Fruit fly (Drosophila melanogaster): Measurements from ENCODE around the gene Fpgs2.

The Fpgs2 gene

dm6 chr2L:3872283-3872682, 41.8 kb downstream of the Fpgs2 start, which contains the start of gene CG31957 (continued):
- TF ChIP-seq CG17829 (tag; optimal IDR thresholded peaks at IDR 0.05) (peak; percentile 50), CG30403 (GFP tag; optimal IDR thresholded peaks at IDR 0.05) (peak; percentile 69)

DNA sequence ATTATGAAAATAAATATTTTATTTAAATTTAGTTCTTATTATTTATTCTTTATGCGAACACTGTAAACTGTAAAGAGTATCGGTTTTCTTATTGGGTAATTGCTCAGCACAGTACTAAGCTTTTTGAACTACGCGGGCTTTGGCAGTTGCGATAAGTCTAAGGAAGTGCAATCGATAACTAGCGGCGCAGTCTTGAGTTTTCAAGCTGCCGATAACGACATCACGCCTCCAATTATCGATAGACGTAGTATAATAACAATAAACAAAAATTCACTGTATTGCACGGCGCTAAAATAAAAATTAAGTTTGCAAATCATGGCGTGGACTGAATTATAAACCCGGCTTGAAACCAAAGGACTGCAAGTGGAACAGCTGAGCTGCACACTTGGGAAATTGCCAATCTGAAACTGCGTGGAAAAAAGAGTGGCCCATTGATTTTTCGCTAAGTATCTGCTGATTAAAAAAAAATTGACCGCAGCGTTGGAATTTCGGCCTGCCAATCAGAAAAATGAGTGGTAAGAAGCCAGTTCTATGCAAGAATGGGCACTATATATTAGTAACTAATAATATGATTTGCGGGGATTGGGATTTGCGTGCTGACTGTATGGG, 46.5 kb downstream of the Fpgs2 start, which contains the start of gene Cep97:
Gene Cep97 (plus strand): TSS at position 224 of the 609 bp plus-strand sequence.
- TF ChIP-seq Deaf1 (tag; optimal IDR thresholded peaks at IDR 0.05) (no peak), nmo (GFP tag; optimal IDR thresholded peaks at IDR 0.05) (peak; percentile 20), p53 (GFP tag; optimal IDR thresholded peaks at IDR 0.05) (no peak), run (tag; optimal IDR thresholded peaks at IDR 0.05) (no peak), CG15269 (tag; optimal IDR thresholded peaks at IDR 0.05) (no peak), cato (GFP tag; optimal IDR thresholded peaks at IDR 0.05; ENCODE audit: borderline replicate concordance) (no peak), Poxn (GFP tag; IDR thresholded peaks at IDR 0.05) (no peak), fru (optimal IDR thresholded peaks at IDR 0.05) (no peak), Ets97D (GFP tag; optimal IDR thresholded peaks at IDR 0.05) (no peak), vvl (GFP tag; IDR thresholded peaks at IDR 0.05) (no peak), CG12236 (GFP tag; optimal IDR thresholded peaks at IDR 0.05) (no peak), CG16815 (GFP tag; optimal IDR thresholded peaks at IDR 0.05) (no peak), CG7745 (tag; optimal IDR thresholded peaks at IDR 0.05) (no peak), E2f2 (GFP tag; IDR thresholded peaks at IDR 0.05) (peak; percentile 97), Dad (GFP tag; optimal IDR thresholded peaks at IDR 0.05) (no peak), D (optimal IDR thresholded peaks at IDR 0.05) (no peak), D (GFP tag; optimal IDR thresholded peaks at IDR 0.05) (no peak), pan (optimal IDR thresholded peaks at IDR 0.05) (no peak), pan (GFP tag; optimal IDR thresholded peaks at IDR 0.05 in 1 of 2, IDR thresholded peaks at IDR 0.05 in 1 of 2) (no peak), Myb (GFP tag; optimal IDR thresholded peaks at IDR 0.05) (no peak), ac (GFP tag; optimal IDR thresholded peaks at IDR 0.05) (no peak), CG17385 (GFP tag; optimal IDR thresholded peaks at IDR 0.05) (no peak), slbo (GFP tag; IDR thresholded peaks at IDR 0.05) (no peak), CkIIα-i1 (GFP tag; IDR thresholded peaks at IDR 0.05) (no peak), caup (GFP tag; optimal IDR thresholded peaks at IDR 0.05; ENCODE audit: severe bottlenecking) (no peak), cad (GFP tag; optimal IDR thresholded peaks at IDR 0.05) (no peak), CG17359 (tag; optimal IDR thresholded peaks at IDR 0.05) (no peak), inv (GFP tag; IDR thresholded peaks at IDR 0.05; ENCODE audit: partially characterized antibody) (peak; percentile 65), Sry-β (GFP tag; optimal IDR thresholded peaks at IDR 0.05) (no peak), CG9817 (tag; optimal IDR thresholded peaks at IDR 0.05) (no peak), CG31224 (GFP tag; IDR thresholded peaks at IDR 0.05) (no peak), CG9797 (GFP tag; optimal IDR thresholded peaks at IDR 0.05) (peak; percentile 1), wor (GFP tag; IDR thresholded peaks at IDR 0.05) (no peak), MESR4 (GFP tag; optimal IDR thresholded peaks at IDR 0.05) (peak; percentile 19), disco-r (GFP tag; optimal IDR thresholded peaks at IDR 0.05) (no peak), CG7987 (GFP tag; optimal IDR thresholded peaks at IDR 0.05) (no peak), da (GFP tag; optimal IDR thresholded peaks at IDR 0.05) (no peak), mld (GFP tag; IDR thresholded peaks at IDR 0.05; ENCODE audit: partially characterized antibody) (peak; percentile 94), Ets65A (GFP tag) (no peak), CG12391 (tag; optimal IDR thresholded peaks at IDR 0.05) (no peak), MBD-R2 (GFP tag; IDR thresholded peaks at IDR 0.05) (peak; percentile 41; the same call in 1 of the 2 replicates), CG18011 (GFP tag; optimal IDR thresholded peaks at IDR 0.05) (no peak), Eip74EF (GFP tag; optimal IDR thresholded peaks at IDR 0.05) (no peak), Ptx1 (GFP tag; IDR thresholded peaks at IDR 0.05) (no peak), knrl (GFP tag; IDR thresholded peaks at IDR 0.05; ENCODE audit: partially characterized antibody) (peak; percentile 79), CG7928 (GFP tag; optimal IDR thresholded peaks at IDR 0.05) (no peak), ato (GFP tag; IDR thresholded peaks at IDR 0.05; ENCODE audit: partially characterized antibody) (peak; percentile 97)

Data from whole organism, embryonic.